Fruit fly (Drosophila melanogaster) whole organism, embryonic: ENCODE results near the gene CG13028.

Experiments used
- Bgb ChIP-seq: fragments of 200-800 bp; sonication (Bioruptor generic); IDR thresholded peaks from 2 replicates; pipeline ENCODE4 v1.3.6; 2022; ENCODE audit warnings: missing biosample characterization, missing genetic modification characterization; ENCODE audit not compliant: partially characterized antibody
- CG10209 ChIP-seq: fragments of 200-800 bp; sonication (Bioruptor generic); optimal IDR thresholded peaks from 3 replicates; lab custom pipeline; 2017; ENCODE audit warnings: missing biosample characterization, mild to moderate bottlenecking, missing genetic modification characterization, missing genetic modification reagents
- CG10274 ChIP-seq: fragments of 200-800 bp; sonication (Bioruptor generic); optimal IDR thresholded peaks from 3 replicates; lab custom pipeline; 2017; ENCODE audit warnings: missing biosample characterization, mild to moderate bottlenecking, missing genetic modification characterization
- CG10959 ChIP-seq: fragments of 200-800 bp; sonication (Bioruptor generic); IDR thresholded peaks from 2 replicates; pipeline ENCODE4 v1.3.6; 2022; ENCODE audit warnings: missing biosample characterization, missing genetic modification characterization
- CG11398 ChIP-seq: fragments of 200-800 bp; sonication (Bioruptor generic); optimal IDR thresholded peaks from 2 replicates; lab custom pipeline; 2016; ENCODE audit warnings: missing biosample characterization, missing genetic modification characterization
- CG13894 ChIP-seq: fragments of 200-800 bp; sonication (Bioruptor generic); optimal IDR thresholded peaks from 3 replicates; lab custom pipeline; 2018; ENCODE audit warnings: missing biosample characterization, mild to moderate bottlenecking, missing genetic modification characterization, moderate library complexity
- CG15479 ChIP-seq: fragments of 200-800 bp; sonication (Bioruptor generic); optimal IDR thresholded peaks from 3 replicates; lab custom pipeline; 2019; ENCODE audit warnings: missing biosample characterization, mild to moderate bottlenecking, missing genetic modification characterization, moderate library complexity
- CG15514 ChIP-seq: fragments of 200-800 bp; sonication (Bioruptor generic); optimal IDR thresholded peaks from 3 replicates; lab custom pipeline; 2017; ENCODE audit warnings: missing biosample characterization, missing genetic modification characterization, mild to moderate bottlenecking, moderate library complexity, missing genetic modification reagents
- CG1602 ChIP-seq: fragments of 200-800 bp; sonication (Bioruptor generic); optimal IDR thresholded peaks from 3 replicates; lab custom pipeline; 2016; ENCODE audit warnings: missing biosample characterization, missing genetic modification characterization
- CG18599 ChIP-seq: fragments of 200-800 bp; sonication (Bioruptor generic); optimal IDR thresholded peaks from 3 replicates; lab custom pipeline; 2017; ENCODE audit warnings: missing biosample characterization, missing genetic modification characterization, mild to moderate bottlenecking, moderate library complexity, missing genetic modification reagents
- CG18764 ChIP-seq: fragments of 200-800 bp; sonication (Bioruptor generic); optimal IDR thresholded peaks from 3 replicates; lab custom pipeline; 2016; ENCODE audit warnings: missing biosample characterization, missing genetic modification characterization
- CG31388 ChIP-seq: fragments of 200-800 bp; sonication (Bioruptor generic); optimal IDR thresholded peaks from 2 replicates; lab custom pipeline; 2016; ENCODE audit warnings: missing biosample characterization, missing genetic modification characterization
- CG3163 ChIP-seq: fragments of 200-800 bp; sonication (Bioruptor generic); optimal IDR thresholded peaks from 3 replicates; lab custom pipeline; 2016; ENCODE audit warnings: missing biosample characterization, missing genetic modification characterization
- CG32767 ChIP-seq: fragments of 200-800 bp; sonication (Bioruptor generic); IDR thresholded peaks from 2 replicates; pipeline ENCODE4 v1.3.6; 2022; ENCODE audit warnings: missing biosample characterization, missing genetic modification characterization
- CG32772 ChIP-seq: fragments of 200-800 bp; sonication (Bioruptor generic); IDR thresholded peaks from 2 replicates; pipeline ENCODE4 v1.3.6; 2022; ENCODE audit warnings: missing biosample characterization, missing genetic modification characterization
- CG34376 ChIP-seq: fragments of 200-800 bp; sonication (Bioruptor generic); optimal IDR thresholded peaks from 2 replicates; lab custom pipeline; 2018; ENCODE audit warnings: missing biosample characterization, mild to moderate bottlenecking, missing genetic modification characterization
- CG5180 ChIP-seq: fragments of 200-800 bp; sonication (Bioruptor generic); optimal IDR thresholded peaks from 3 replicates; lab custom pipeline; 2017; ENCODE audit warnings: missing biosample characterization, missing genetic modification characterization, mild to moderate bottlenecking, moderate library complexity, missing genetic modification reagents
- CG5245 ChIP-seq: fragments of 200-800 bp; sonication (Bioruptor generic); optimal IDR thresholded peaks from 3 replicates; lab custom pipeline; 2016; ENCODE audit warnings: missing biosample characterization, missing genetic modification characterization
- CG7745 ChIP-seq: fragments of 200-800 bp; sonication (Bioruptor generic); optimal IDR thresholded peaks from 2 replicates; lab custom pipeline; 2018; ENCODE audit warnings: missing biosample characterization, mild to moderate bottlenecking, missing genetic modification characterization, moderate library complexity
- CG7928 ChIP-seq: fragments of 200-800 bp; sonication (Bioruptor generic); optimal IDR thresholded peaks from 2 replicates; lab custom pipeline; 2017; ENCODE audit warnings: missing biosample characterization, mild to moderate bottlenecking, missing genetic modification characterization
- CG8765 ChIP-seq: fragments of 200-800 bp; sonication (Bioruptor generic); IDR thresholded peaks from 2 replicates; pipeline ENCODE4 v1.3.6; 2022; ENCODE audit warnings: missing biosample characterization, missing genetic modification characterization
- CG9932 ChIP-seq: fragments of 200-800 bp; sonication (Bioruptor generic); IDR thresholded peaks from 2 replicates; pipeline ENCODE4 v1.3.6; 2022; ENCODE audit warnings: missing biosample characterization, missing genetic modification characterization
- E2f2 ChIP-seq: fragments of 200-800 bp; sonication (Bioruptor generic); IDR thresholded peaks from 2 replicates; pipeline ENCODE4 v1.3.6; 2022; ENCODE audit warnings: missing biosample characterization, missing genetic modification characterization
- Hand ChIP-seq: fragments of 200-800 bp; sonication (Bioruptor generic); optimal IDR thresholded peaks from 2 replicates; lab custom pipeline; 2017; ENCODE audit warnings: mild to moderate bottlenecking, missing biosample characterization, missing genetic modification reagents, missing genetic modification characterization
- HmgD ChIP-seq: fragments of 200-800 bp; sonication (Bioruptor generic); optimal IDR thresholded peaks from 3 replicates; lab custom pipeline; 2016; ENCODE audit warnings: missing biosample characterization, missing genetic modification characterization
- Lpt ChIP-seq: fragments of >200 bp; optimal IDR thresholded peaks from 2 replicates; lab custom pipeline; 2018; ENCODE audit warnings: missing biosample characterization, missing genetic modification characterization
- Meics ChIP-seq: fragments of 200-800 bp; sonication (Bioruptor generic); optimal IDR thresholded peaks from 2 replicates; lab custom pipeline; 2017; ENCODE audit warnings: missing biosample characterization, mild to moderate bottlenecking, missing genetic modification characterization
- NfI ChIP-seq: fragments of 200-800 bp; sonication (Bioruptor generic); optimal IDR thresholded peaks from 3 replicates; lab custom pipeline; 2018; ENCODE audit warnings: missing biosample characterization, mild to moderate bottlenecking, missing genetic modification characterization, moderate library complexity
- Sry-β ChIP-seq: fragments of 200-800 bp; sonication (Bioruptor generic); optimal IDR thresholded peaks from 2 replicates; lab custom pipeline; 2018; ENCODE audit warnings: missing biosample characterization, mild to moderate bottlenecking, missing genetic modification characterization, moderate library complexity
- Ssrp ChIP-seq: fragments of 200-800 bp; sonication (Bioruptor generic); optimal IDR thresholded peaks from 2 replicates; lab custom pipeline; 2018; ENCODE audit warnings: missing biosample characterization, mild to moderate bottlenecking, missing genetic modification characterization, moderate library complexity
- Trl ChIP-seq, 3 experiments: fragments of >200 bp in 2 of 3; fragments of 200-800 bp in 1 of 3; sonication (Bioruptor generic) in 1 of 3; optimal IDR thresholded peaks; 2 replicates in 1 of 3; 3 replicates in 2 of 3; lab custom pipeline; 2016 to 2017; ENCODE audit warnings: missing biosample characterization in 1 of 3, missing genetic modification characterization in 1 of 3
- Xrp1 ChIP-seq: fragments of 200-800 bp; sonication (Bioruptor generic); IDR thresholded peaks from 2 replicates; pipeline ENCODE4 v1.3.6; 2022; ENCODE audit warnings: missing biosample characterization, missing genetic modification characterization
- bcd ChIP-seq: fragments of 200-800 bp; sonication (Bioruptor generic); optimal IDR thresholded peaks from 2 replicates; lab custom pipeline; 2017; ENCODE audit warnings: missing biosample characterization, mild to moderate bottlenecking, missing genetic modification characterization
- bowl ChIP-seq: fragments of 200-800 bp; sonication (Bioruptor generic); IDR thresholded peaks from 2 replicates; pipeline ENCODE4 v1.3.6; 2022; ENCODE audit warnings: missing biosample characterization, missing genetic modification characterization
- br ChIP-seq: fragments of >200 bp; optimal IDR thresholded peaks from 2 replicates; lab custom pipeline; 2017
- chif ChIP-seq, 2 experiments: fragments of 200-800 bp; sonication (Bioruptor generic); optimal IDR thresholded peaks; 3 replicates each; lab custom pipeline; 2016; ENCODE audit warnings: missing biosample characterization in 2 of 2, missing genetic modification characterization in 2 of 2
- crp ChIP-seq, 2 experiments: fragments of 200-800 bp; sonication (Bioruptor generic); optimal IDR thresholded peaks; 2 replicates in 1 of 2; 3 replicates in 1 of 2; lab custom pipeline; 2017; ENCODE audit warnings: missing biosample characterization in 2 of 2, missing genetic modification characterization in 2 of 2, mild to moderate bottlenecking in 1 of 2, moderate library complexity in 1 of 2
- da ChIP-seq: fragments of 200-800 bp; sonication (Bioruptor generic); optimal IDR thresholded peaks from 2 replicates; lab custom pipeline; 2016; ENCODE audit warnings: missing biosample characterization, missing genetic modification characterization
- mld ChIP-seq: fragments of 200-800 bp; sonication (Bioruptor generic); IDR thresholded peaks from 3 replicates; pipeline ENCODE4 v1.3.6; 2022; ENCODE audit warnings: missing biosample characterization, missing genetic modification characterization; ENCODE audit not compliant: partially characterized antibody
- nau ChIP-seq: fragments of 200-800 bp; sonication (Bioruptor generic); optimal IDR thresholded peaks from 3 replicates; lab custom pipeline; 2017; ENCODE audit warnings: missing biosample characterization, mild to moderate bottlenecking, missing genetic modification characterization, missing genetic modification reagents
- nmo ChIP-seq: fragments of 200-800 bp; sonication (Bioruptor generic); optimal IDR thresholded peaks from 2 replicates; lab custom pipeline; 2018; ENCODE audit warnings: missing biosample characterization, mild to moderate bottlenecking, missing genetic modification characterization, moderate library complexity
- pan ChIP-seq, 4 experiments: fragments of >200 bp in 3 of 4; fragments of 200-800 bp in 1 of 4; sonication (Bioruptor generic) in 1 of 4; optimal IDR thresholded peaks in 3 of 4; IDR thresholded peaks in 1 of 4; 2 replicates each; pipeline versions ENCODE4 v1.3.6 to Lab custom; 2017 to 2022; ENCODE audit warnings: missing biosample characterization in 2 of 4, missing genetic modification characterization in 2 of 4, mixed read lengths in 1 of 4
- pb ChIP-seq: fragments of 200-800 bp; sonication (Bioruptor generic); optimal IDR thresholded peaks from 3 replicates; lab custom pipeline; 2016; ENCODE audit warnings: missing biosample characterization, missing genetic modification characterization
- rib ChIP-seq: fragments of 200-800 bp; sonication (Bioruptor generic); IDR thresholded peaks from 2 replicates; pipeline ENCODE4 v1.3.6; 2022; ENCODE audit warnings: missing biosample characterization, missing genetic modification characterization
- sob ChIP-seq: fragments of 200-800 bp; sonication (Bioruptor generic); IDR thresholded peaks from 2 replicates; pipeline ENCODE4 v1.3.6; 2022; ENCODE audit warnings: missing biosample characterization, missing genetic modification characterization
- sr ChIP-seq: fragments of 200-800 bp; sonication (Bioruptor generic); IDR thresholded peaks from 3 replicates; pipeline ENCODE4 v1.3.6; 2022; ENCODE audit warnings: missing biosample characterization, missing genetic modification characterization
- sug ChIP-seq: fragments of 200-800 bp; optimal IDR thresholded peaks from 2 replicates; lab custom pipeline; 2019; ENCODE audit warnings: missing biosample characterization, mild to moderate bottlenecking, missing genetic modification characterization, moderate library complexity
- tin ChIP-seq: fragments of 200-800 bp; sonication (Bioruptor generic); optimal IDR thresholded peaks from 3 replicates; lab custom pipeline; 2016; ENCODE audit warnings: missing biosample characterization, missing genetic modification characterization

Gene CG13028

DNA sequence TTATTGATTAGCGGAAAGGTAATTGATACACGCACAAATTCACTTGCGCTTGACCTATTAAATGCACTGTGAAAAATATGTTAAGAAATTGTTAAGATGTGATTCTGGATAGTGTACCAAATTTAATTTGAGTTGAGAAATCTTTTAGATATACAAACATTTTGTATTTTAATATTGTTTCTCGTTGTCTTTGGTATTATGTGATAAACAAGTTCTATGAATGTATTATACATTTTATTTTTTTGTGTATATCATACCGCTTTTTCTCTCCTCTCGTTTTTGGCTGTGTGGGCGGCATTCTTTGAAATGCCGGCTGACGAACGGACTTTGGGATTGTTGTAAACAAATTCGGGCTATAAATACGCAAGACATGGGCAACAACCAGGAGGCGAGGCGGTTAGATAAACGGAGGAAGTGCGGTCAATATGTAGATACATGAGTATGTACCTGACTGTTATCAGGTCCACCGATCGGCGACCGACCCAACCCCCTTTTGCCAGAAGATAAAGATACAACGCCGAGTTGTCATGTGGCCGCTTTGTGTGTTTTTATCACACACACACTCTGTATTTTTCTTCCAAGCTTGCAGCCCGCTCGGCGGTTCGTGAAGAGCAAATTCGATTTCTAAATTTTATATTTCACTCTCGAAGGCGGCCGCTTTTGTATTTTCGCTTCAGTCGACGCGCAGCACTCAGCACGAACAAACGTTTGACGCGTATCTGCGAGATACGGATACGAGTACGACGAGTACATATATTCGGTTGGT is 33.9 kb downstream of the CG13028 start (continued):
- TF ChIP-seq CG7928 (GFP tag; lab: Kevin White, UChicago) (no peak), CG13894 (tag; lab: Kevin White, UChicago) (peak; percentile 28), chif (GFP tag; optimal IDR thresholded peaks at IDR 0.05; lab: Kevin White, UChicago) (peak; percentile 47 to 59), CG15514 (GFP tag; lab: Kevin White, UChicago) (peak; percentile 57), CG31388 (no peak), CG10209 (peak; percentile 64), Xrp1 (GFP tag; lab: Robert Waterston, UW) (peak; percentile 67; the same call in 1 of the 2 replicates), bcd (peak; percentile 59), CG1602 (peak; percentile 61), Ssrp (tag; lab: Kevin White, UChicago) (peak; percentile 75), mld (no peak), CG8765 (no peak), Trl (optimal IDR thresholded peaks at IDR 0.05; lab: Kevin White, UChicago) (peak in 1 of 2 experiments; percentile 16), Trl (GFP tag; optimal IDR thresholded peaks at IDR 0.05; lab: Kevin White, UChicago) (no peak), rib (GFP tag; lab: Robert Waterston, UW) (peak; percentile 72), CG7745 (tag; lab: Kevin White, UChicago) (no peak), Sry-β (GFP tag; lab: Kevin White, UChicago) (no peak), NfI (GFP tag; lab: Kevin White, UChicago) (peak; percentile 53), CG10959 (GFP tag; lab: Robert Waterston, UW) (peak; percentile 29; the same call in 1 of the 2 replicates), CG32772 (peak; percentile 39; the same call in 1 of the 2 replicates), CG5180 (GFP tag; lab: Kevin White, UChicago) (peak; percentile 38), nau (GFP tag; lab: Kevin White, UChicago) (peak; percentile 38), Meics (GFP tag; lab: Kevin White, UChicago) (peak; percentile 54), pan (optimal IDR thresholded peaks at IDR 0.05; lab: Kevin White, UChicago) (no peak), pan (GFP tag; optimal IDR thresholded peaks at IDR 0.05 in 1 of 2, IDR thresholded peaks at IDR 0.05 in 1 of 2) (peak in 1 of 2 experiments; percentile 86), CG5245 (GFP tag; lab: Kevin White, UChicago) (peak; percentile 23), bowl (no peak), sug (tag; lab: Kevin White, UChicago) (peak; percentile 59), tin (peak; percentile 1), sr (peak; percentile 85), crp (GFP tag; optimal IDR thresholded peaks at IDR 0.05; lab: Kevin White, UChicago) (no peak), br (lab: Kevin White, UChicago) (no peak), Hand (GFP tag; lab: Kevin White, UChicago) (no peak), CG18764 (GFP tag; lab: Kevin White, UChicago) (peak; percentile 5), CG15479 (GFP tag; lab: Kevin White, UChicago) (peak; percentile 93), sob (peak; percentile 77), CG10274 (GFP tag; lab: Kevin White, UChicago) (no peak), CG11398 (GFP tag; lab: Kevin White, UChicago) (peak; percentile 31), CG32767 (peak; percentile 78), CG34376 (GFP tag; lab: Kevin White, UChicago) (peak; percentile 57), HmgD (GFP tag; lab: Kevin White, UChicago) (no peak), CG9932 (GFP tag; lab: Robert Waterston, UW) (peak; percentile 60), nmo (GFP tag; lab: Kevin White, UChicago) (peak; percentile 80), Lpt (GFP tag; lab: Kevin White, UChicago) (no peak), E2f2 (GFP tag; lab: Robert Waterston, UW) (peak; percentile 40; the same call in 1 of the 2 replicates), CG3163 (GFP tag; lab: Kevin White, UChicago) (no peak), da (no peak), pb (GFP tag; lab: Kevin White, UChicago) (peak; percentile 2), CG18599 (GFP tag; lab: Kevin White, UChicago) (peak; percentile 65), Bgb (peak; percentile 40; the same call in 1 of the 2 replicates)
